Fruit fly (Drosophila melanogaster): ENCODE results near the gene Fuca.

Gene Fuca

dm6 chr3L:11491222-11491873 is 31.2 kb downstream of the Fuca start (continued):
- peak; percentile 60 for TF ChIP-seq Blimp-1 (GFP tag; optimal IDR thresholded peaks at IDR 0.05)
- no peak for TF ChIP-seq disco-r (GFP tag; optimal IDR thresholded peaks at IDR 0.05)
- no peak for TF ChIP-seq Dll (GFP tag; IDR thresholded peaks at IDR 0.05; ENCODE audit: partially characterized antibody)
- TF ChIP-seq onecut (GFP tag; IDR thresholded peaks at IDR 0.05) = peak; percentile 42; the same call in 1 of the 2 replicates
- peak; percentile 60 for TF ChIP-seq CG9817 (tag; optimal IDR thresholded peaks at IDR 0.05)
- TF ChIP-seq CG8281 (tag; optimal IDR thresholded peaks at IDR 0.05) = no peak
- TF ChIP-seq wek (GFP tag; optimal IDR thresholded peaks at IDR 0.05) = no peak
- peak; percentile 54 for TF ChIP-seq CG12391 (tag; optimal IDR thresholded peaks at IDR 0.05)
- no peak for TF ChIP-seq ac (GFP tag; optimal IDR thresholded peaks at IDR 0.05)
- peak; percentile 57 for TF ChIP-seq CG7786 (GFP tag; optimal IDR thresholded peaks at IDR 0.05)
- TF ChIP-seq CG34422 (GFP tag; IDR thresholded peaks at IDR 0.05) = peak; percentile 71; the same call in 2 of the 3 replicates
- peak; percentile 12 for TF ChIP-seq CG10654 (GFP tag; optimal IDR thresholded peaks at IDR 0.05)
- peak; percentile 48; the same call in 1 of the 3 replicates for TF ChIP-seq z (GFP tag; IDR thresholded peaks at IDR 0.05)
- peak; percentile 5 for TF ChIP-seq run (tag; optimal IDR thresholded peaks at IDR 0.05)
- no peak for TF ChIP-seq CG10321 (GFP tag; IDR thresholded peaks at IDR 0.05)
- TF ChIP-seq Doc3 (GFP tag; IDR thresholded peaks at IDR 0.05; ENCODE audit: partially characterized antibody) = no peak
- TF ChIP-seq Lim3 (GFP tag; IDR thresholded peaks at IDR 0.05) = no peak
- no peak for TF ChIP-seq MESR4 (GFP tag; optimal IDR thresholded peaks at IDR 0.05)
- no peak for TF ChIP-seq grn (GFP tag; optimal IDR thresholded peaks at IDR 0.05)
- peak; percentile 89 for TF ChIP-seq sens (GFP tag)
- TF ChIP-seq Aef1 (GFP tag; IDR thresholded peaks at IDR 0.05) = peak; percentile 62
- TF ChIP-seq Asciz (GFP tag; optimal IDR thresholded peaks at IDR 0.05) = no peak
- TF ChIP-seq CG17385 (GFP tag; optimal IDR thresholded peaks at IDR 0.05) = peak; percentile 64
- peak; percentile 57; the same call in 3 of the 4 replicates for TF ChIP-seq Gug (GFP tag; IDR thresholded peaks at IDR 0.05)
- peak; percentile 8 for TF ChIP-seq CG18011 (GFP tag; optimal IDR thresholded peaks at IDR 0.05)
- peak; percentile 43 for TF ChIP-seq ara (GFP tag; IDR thresholded peaks at IDR 0.05)
- peak; percentile 23 for TF ChIP-seq CG8944 (GFP tag; optimal IDR thresholded peaks at IDR 0.05)
- peak; percentile 25 for TF ChIP-seq zen (tag; optimal IDR thresholded peaks at IDR 0.05)
- peak; percentile 46; the same call in 1 of the 3 replicates for TF ChIP-seq ase (GFP tag; IDR thresholded peaks at IDR 0.05)
- TF ChIP-seq CG3995 (GFP tag; optimal IDR thresholded peaks at IDR 0.05) = peak; percentile 11
- peak; percentile 1 for TF ChIP-seq CG33213 (GFP tag; optimal IDR thresholded peaks at IDR 0.05)
- TF ChIP-seq maf-S (GFP tag; optimal IDR thresholded peaks at IDR 0.05) = peak; percentile 41
- TF ChIP-seq stc (GFP tag; IDR thresholded peaks at IDR 0.05) = peak; percentile 53; the same call in 1 of the 2 replicates
- TF ChIP-seq row (GFP tag; IDR thresholded peaks at IDR 0.05) = peak; percentile 85
- no peak for TF ChIP-seq ash1 (GFP tag; optimal IDR thresholded peaks at IDR 0.05)
- peak; percentile 37 for TF ChIP-seq Abd-B (GFP tag; optimal IDR thresholded peaks at IDR 0.05)
- TF ChIP-seq emc (GFP tag; optimal IDR thresholded peaks at IDR 0.05) = peak; percentile 35
- TF ChIP-seq CG4854 (GFP tag; optimal IDR thresholded peaks at IDR 0.05) = no peak
- TF ChIP-seq CG17568 (GFP tag; optimal IDR thresholded peaks at IDR 0.05) = no peak
- no peak for TF ChIP-seq CG18476 (GFP tag; optimal IDR thresholded peaks at IDR 0.05)
- TF ChIP-seq D19A (tag; optimal IDR thresholded peaks at IDR 0.05) = peak; percentile 15
- no peak for TF ChIP-seq unc-4 (GFP tag; IDR thresholded peaks at IDR 0.05; ENCODE audit: partially characterized antibody)
- peak; percentile 6 for TF ChIP-seq CG8388 (GFP tag; optimal IDR thresholded peaks at IDR 0.05)
- no peak for TF ChIP-seq CG34224 (GFP tag; IDR thresholded peaks at IDR 0.05; ENCODE audit: partially characterized antibody)
- no peak for TF ChIP-seq gcm (GFP tag; optimal IDR thresholded peaks at IDR 0.05)
- TF ChIP-seq ap (GFP tag; IDR thresholded peaks at IDR 0.05) = peak; percentile 59
- TF ChIP-seq btn (GFP tag; optimal IDR thresholded peaks at IDR 0.05) = no peak
- peak in 1 of 2 experiments; percentile 13 for TF ChIP-seq Hr78 (GFP tag; optimal IDR thresholded peaks at IDR 0.05)
- TF ChIP-seq slbo (GFP tag; IDR thresholded peaks at IDR 0.05) = peak; percentile 85
